Worm (Caenorhabditis elegans): Measurements from ENCODE around the gene T24E12.11.
A peak's percentile ranks its signal among the peaks of the same experiment; 100 is the strongest.
"Not testable (repeated sequence)": the region's sequence is repeated elsewhere in the genome, so short reads cannot be mapped to it uniquely, and the experiment has no call there.

Gene T24E12.11

ce11 chrII:3761599-3761998 is 17.8 kb downstream of the T24E12.11 start, which contains the start of gene T24E12.6:
TSS of gene T24E12.6 (minus strand) at chrII:3761699.
- TF ChIP-seq blmp-1 (tag; optimal IDR thresholded peaks at IDR 0.05); fkh-8 (tag; optimal IDR thresholded peaks at IDR 0.05); efl-1 (optimal IDR thresholded peaks at IDR 0.05); efl-1 (GFP tag; optimal IDR thresholded peaks at IDR 0.05 in 1 of 2): not testable (repeated sequence)

- TF ChIP-seq nhr-71 (tag; optimal IDR thresholded peaks at IDR 0.05) (peak; percentile 52), fkh-8 (tag; optimal IDR thresholded peaks at IDR 0.05) (peak; percentile 55), egl-13 (tag; optimal IDR thresholded peaks at IDR 0.05) (no peak)
These were observed 20.4 kb downstream of the T24E12.11 start, which contains the start of gene T24E12.12 for ce11 chrII:3759010-3759409. TSS of gene T24E12.12 (plus strand) at chrII:3759290.

DNA sequence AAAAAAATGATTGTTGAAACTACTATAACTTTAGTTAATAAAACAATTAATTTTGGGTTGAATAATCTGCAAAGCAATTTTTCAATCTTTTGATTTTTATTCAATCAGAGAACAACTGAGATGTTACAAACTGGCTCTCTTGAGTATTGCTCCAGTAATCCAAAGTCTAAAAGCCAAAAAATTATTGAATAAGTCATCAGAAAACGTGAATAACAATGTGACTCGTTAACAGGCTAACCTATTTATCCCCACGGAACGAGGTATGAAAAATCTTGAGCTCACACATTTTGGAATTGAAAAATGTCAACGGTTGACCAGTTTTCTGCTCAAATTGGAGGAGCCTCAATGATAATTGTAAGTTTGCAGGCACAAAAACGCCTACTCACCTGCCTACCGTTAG is 21.9 kb downstream of the T24E12.11 start, which contains the start of gene srx-111:
TSS of gene srx-111 (plus strand) at position 301 of the 400 bp plus-strand sequence.
- no peak for TF ChIP-seq blmp-1 (tag; optimal IDR thresholded peaks at IDR 0.05)

DNA sequence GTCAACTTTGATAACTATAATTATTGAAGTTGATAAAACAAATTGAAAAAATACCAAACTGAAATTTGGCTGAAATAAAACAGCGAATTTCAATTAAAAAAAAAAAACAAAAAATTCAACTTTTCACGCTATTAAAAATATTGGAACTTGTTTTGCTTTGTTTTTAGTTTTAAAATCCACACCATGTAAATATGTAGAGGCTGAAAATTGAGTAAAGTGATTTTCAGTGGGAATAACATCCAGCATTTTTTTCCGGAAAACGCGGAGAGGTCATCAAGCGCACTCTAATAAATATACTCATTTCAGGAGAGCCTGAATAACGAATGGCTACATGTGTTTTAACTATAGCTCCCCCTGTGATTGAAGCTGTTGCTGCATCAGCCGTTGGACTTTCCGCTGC is 25.8 kb downstream of the T24E12.11 start, which contains the start of gene rcd-1:
TSS of gene rcd-1 (plus strand) at position 301 of the 400 bp plus-strand sequence.
- TF ChIP-seq fkh-8 (tag; optimal IDR thresholded peaks at IDR 0.05) (no peak), lir-3 (tag; optimal IDR thresholded peaks at IDR 0.05; ENCODE audit: poor library complexity) (no peak)

ce11 chrII:3752184-3752583 is 27.2 kb downstream of the T24E12.11 start, which contains the start of gene sdz-11:
TSS of gene sdz-11 (minus strand) at chrII:3752284.
- TF ChIP-seq swsn-7 (tag; optimal IDR thresholded peaks at IDR 0.05): no peak
- no peak for TF ChIP-seq snpc-4 (tag; optimal IDR thresholded peaks at IDR 0.05)
- TF ChIP-seq ceh-63 (GFP tag; optimal IDR thresholded peaks at IDR 0.05): no peak

ce11 chrII:3750685-3751084 is 28.7 kb downstream of the T24E12.11 start, which contains the start of gene fbxb-91:
TSS of gene fbxb-91 (minus strand) at chrII:3750785.
- no peak for TF ChIP-seq vab-15 (tag; optimal IDR thresholded peaks at IDR 0.05)
- no peak for TF ChIP-seq lin-14 (GFP tag; optimal IDR thresholded peaks at IDR 0.05)
- no peak for TF ChIP-seq C04F5.9 (tag; optimal IDR thresholded peaks at IDR 0.05)
- no peak for TF ChIP-seq hlh-17 (GFP tag; optimal IDR thresholded peaks at IDR 0.05; ENCODE audit: borderline replicate concordance)
- no peak for TF ChIP-seq unc-62 (GFP tag; optimal IDR thresholded peaks at IDR 0.05)
- no peak for TF ChIP-seq ceh-82 (tag; optimal IDR thresholded peaks at IDR 0.05)
- no peak for TF ChIP-seq sptf-1 (tag; optimal IDR thresholded peaks at IDR 0.05)

ce11 chrII:3748719-3749118 is 30.6 kb downstream of the T24E12.11 start, which contains the start of gene fbxb-90:
TSS of gene fbxb-90 (minus strand) at chrII:3748819.
- TF ChIP-seq elt-3 (tag; optimal IDR thresholded peaks at IDR 0.05): no peak
- TF ChIP-seq hlh-4 (tag; optimal IDR thresholded peaks at IDR 0.05): no peak
- TF ChIP-seq nhr-77 (tag; optimal IDR thresholded peaks at IDR 0.05): no peak
- no peak for TF ChIP-seq C34B4.2 (tag; optimal IDR thresholded peaks at IDR 0.05)
- no peak for TF ChIP-seq lsy-2 (tag; optimal IDR thresholded peaks at IDR 0.05)
- no peak for TF ChIP-seq ceh-90 (tag; optimal IDR thresholded peaks at IDR 0.05)
- no peak for TF ChIP-seq lin-39 (tag; optimal IDR thresholded peaks at IDR 0.05)
- no peak for TF ChIP-seq egl-13 (tag; optimal IDR thresholded peaks at IDR 0.05)
- TF ChIP-seq lin-15B (tag; optimal IDR thresholded peaks at IDR 0.05): no peak
- TF ChIP-seq rnt-1 (tag; optimal IDR thresholded peaks at IDR 0.05): no peak
- TF ChIP-seq efl-1 (optimal IDR thresholded peaks at IDR 0.05): no peak
- TF ChIP-seq efl-1 (GFP tag; optimal IDR thresholded peaks at IDR 0.05 in 1 of 2): no peak
- no peak for TF ChIP-seq sox-4 (tag; optimal IDR thresholded peaks at IDR 0.05)
- no peak for TF ChIP-seq nhr-19 (GFP tag; conservative IDR thresholded peaks at IDR 0.05)
- no peak for TF ChIP-seq ceh-63 (GFP tag; optimal IDR thresholded peaks at IDR 0.05)
- no peak for TF ChIP-seq lir-3 (tag; optimal IDR thresholded peaks at IDR 0.05; ENCODE audit: poor library complexity)
